Fruit fly (Drosophila melanogaster) whole organism, embryonic: ENCODE measurements around the gene CG32985.

ENCODE experiments used
- Antp ChIP-seq: fragments of 200-800 bp; sonication (Bioruptor generic); optimal IDR thresholded peaks from 3 replicates; lab custom pipeline; 2016; ENCODE audit warnings: missing biosample characterization, missing genetic modification characterization
- Atf6 ChIP-seq: fragments of 200-800 bp; sonication (Bioruptor generic); IDR thresholded peaks from 2 replicates; pipeline ENCODE4 v1.3.6; 2022; ENCODE audit warnings: missing biosample characterization, missing genetic modification characterization
- CG10462 ChIP-seq: fragments of 200-800 bp; sonication (Bioruptor generic); optimal IDR thresholded peaks from 2 replicates; lab custom pipeline; 2016; ENCODE audit warnings: missing biosample characterization, missing genetic modification characterization
- CG10543 ChIP-seq: fragments of 200-800 bp; sonication (Bioruptor generic); optimal IDR thresholded peaks from 3 replicates; lab custom pipeline; 2017; ENCODE audit warnings: missing biosample characterization, mild to moderate bottlenecking, missing genetic modification characterization, moderate library complexity
- CG11093 ChIP-seq: fragments of 200-800 bp; sonication (Bioruptor generic); IDR thresholded peaks from 3 replicates; pipeline ENCODE4 v1.3.6; 2022; ENCODE audit warnings: missing biosample characterization, missing genetic modification characterization
- CG11504 ChIP-seq: fragments of 200-800 bp; sonication (Bioruptor generic); optimal IDR thresholded peaks from 3 replicates; lab custom pipeline; 2019; ENCODE audit warnings: missing biosample characterization, mild to moderate bottlenecking, missing genetic modification characterization, moderate library complexity
- CG13775 ChIP-seq: fragments of 200-800 bp; sonication (Bioruptor generic); optimal IDR thresholded peaks from 3 replicates; lab custom pipeline; 2017; ENCODE audit warnings: missing biosample characterization, mild to moderate bottlenecking, missing genetic modification characterization
- CG14014 ChIP-seq: fragments of 200-800 bp; sonication (Bioruptor generic); IDR thresholded peaks from 2 replicates; pipeline ENCODE4 v1.3.6; 2022; ENCODE audit warnings: missing biosample characterization, missing genetic modification characterization
- CG14965 ChIP-seq: fragments of 200-800 bp; sonication (Bioruptor generic); optimal IDR thresholded peaks from 2 replicates; lab custom pipeline; 2016; ENCODE audit warnings: missing biosample characterization, missing genetic modification characterization, borderline replicate concordance
- CG17186 ChIP-seq: fragments of 200-800 bp; sonication (Bioruptor generic); optimal IDR thresholded peaks from 3 replicates; lab custom pipeline; 2017; ENCODE audit warnings: missing biosample characterization, missing genetic modification reagents, missing genetic modification characterization
- CG18011 ChIP-seq: fragments of 200-800 bp; sonication (Bioruptor generic); optimal IDR thresholded peaks from 2 replicates; lab custom pipeline; 2017; ENCODE audit warnings: missing biosample characterization, missing genetic modification characterization, mild to moderate bottlenecking, moderate library complexity, missing genotype
- CG18764 ChIP-seq: fragments of 200-800 bp; sonication (Bioruptor generic); optimal IDR thresholded peaks from 3 replicates; lab custom pipeline; 2016; ENCODE audit warnings: missing biosample characterization, missing genetic modification characterization
- CG2712 ChIP-seq: fragments of 200-800 bp; optimal IDR thresholded peaks from 3 replicates; lab custom pipeline; 2019; ENCODE audit warnings: missing biosample characterization, mild to moderate bottlenecking, missing genetic modification characterization, moderate library complexity
- CG34422 ChIP-seq: fragments of 200-800 bp; sonication (Bioruptor generic); IDR thresholded peaks from 3 replicates; pipeline ENCODE4 v1.3.6; 2022; ENCODE audit warnings: missing biosample characterization, missing genetic modification characterization
- CG3838 ChIP-seq: fragments of 200-800 bp; sonication (Bioruptor generic); optimal IDR thresholded peaks from 3 replicates; lab custom pipeline; 2016; ENCODE audit warnings: missing biosample characterization, missing genetic modification characterization
- CG4854 ChIP-seq: fragments of 200-800 bp; sonication (Bioruptor generic); optimal IDR thresholded peaks from 2 replicates; lab custom pipeline; 2016; ENCODE audit warnings: missing biosample characterization, missing genetic modification characterization, inconsistent platforms
- CG6654 ChIP-seq: fragments of 200-800 bp; sonication (Bioruptor generic); optimal IDR thresholded peaks from 2 replicates; lab custom pipeline; 2017; ENCODE audit warnings: missing biosample characterization, mild to moderate bottlenecking, missing genetic modification characterization
- CG6813 ChIP-seq: fragments of 200-800 bp; sonication (Bioruptor generic); optimal IDR thresholded peaks from 2 replicates; lab custom pipeline; 2017; ENCODE audit warnings: missing biosample characterization, missing genetic modification characterization, mild to moderate bottlenecking, moderate library complexity, missing genetic modification reagents
- CG8359 ChIP-seq: fragments of 200-800 bp; sonication (Bioruptor generic); optimal IDR thresholded peaks from 2 replicates; lab custom pipeline; 2017; ENCODE audit warnings: missing biosample characterization, mild to moderate bottlenecking, missing genetic modification characterization, borderline replicate concordance
- CG8765 ChIP-seq: fragments of 200-800 bp; sonication (Bioruptor generic); IDR thresholded peaks from 2 replicates; pipeline ENCODE4 v1.3.6; 2022; ENCODE audit warnings: missing biosample characterization, missing genetic modification characterization
- CG9437 ChIP-seq: fragments of 200-800 bp; sonication (Bioruptor generic); optimal IDR thresholded peaks from 2 replicates; lab custom pipeline; 2018; ENCODE audit warnings: missing biosample characterization, mild to moderate bottlenecking, missing genetic modification characterization
- D ChIP-seq, 2 experiments: fragments of 200-800 bp in 1 of 2; fragments of >200 bp in 1 of 2; sonication (Bioruptor generic) in 1 of 2; optimal IDR thresholded peaks; 2 replicates in 1 of 2; 3 replicates in 1 of 2; lab custom pipeline; 2017; ENCODE audit warnings: mild to moderate bottlenecking in 1 of 2, missing biosample characterization in 1 of 2, missing genetic modification characterization in 1 of 2, missing genetic modification reagents in 1 of 2
- Ets97D ChIP-seq: fragments of 200-800 bp; sonication (Bioruptor generic); optimal IDR thresholded peaks from 3 replicates; lab custom pipeline; 2016; ENCODE audit warnings: missing biosample characterization, missing genetic modification characterization
- HmgZ ChIP-seq: fragments of 200-800 bp; sonication (Bioruptor generic); optimal IDR thresholded peaks from 2 replicates; lab custom pipeline; 2018; ENCODE audit warnings: missing biosample characterization, mild to moderate bottlenecking, missing genetic modification characterization
- Hr3 ChIP-seq: fragments of 200-800 bp; sonication (Bioruptor generic); optimal IDR thresholded peaks from 3 replicates; lab custom pipeline; 2016; ENCODE audit warnings: missing biosample characterization, missing genetic modification characterization
- Ptx1 ChIP-seq: fragments of 200-800 bp; sonication (Bioruptor generic); IDR thresholded peaks from 2 replicates; pipeline ENCODE4 v1.3.6; 2022; ENCODE audit warnings: missing biosample characterization, missing genetic modification characterization
- Tbp ChIP-seq: fragments of >200 bp; optimal IDR thresholded peaks from 2 replicates; lab custom pipeline; 2018; ENCODE audit warnings: missing biosample characterization, missing genetic modification characterization
- Usf ChIP-seq: fragments of 200-800 bp; sonication (Bioruptor generic); optimal IDR thresholded peaks from 2 replicates; lab custom pipeline; 2017; ENCODE audit warnings: missing genotype, missing biosample characterization, missing genetic modification characterization
- Vsx1 ChIP-seq: fragments of 200-800 bp; sonication (Bioruptor generic); optimal IDR thresholded peaks from 2 replicates; lab custom pipeline; 2017; ENCODE audit warnings: missing biosample characterization, mild to moderate bottlenecking, missing genetic modification characterization, missing genetic modification reagents
- YL-1 ChIP-seq: fragments of 200-800 bp; sonication (Bioruptor generic); optimal IDR thresholded peaks from 3 replicates; lab custom pipeline; 2017; ENCODE audit warnings: missing biosample characterization, mild to moderate bottlenecking, missing genetic modification characterization
- croc ChIP-seq: fragments of 200-800 bp; sonication (Bioruptor generic); conservative IDR thresholded peaks from 3 replicates; pipeline ENCODE4 v1.3.6; 2022; ENCODE audit warnings: missing biosample characterization, missing genetic modification characterization
- da ChIP-seq: fragments of 200-800 bp; sonication (Bioruptor generic); optimal IDR thresholded peaks from 2 replicates; lab custom pipeline; 2016; ENCODE audit warnings: missing biosample characterization, missing genetic modification characterization
- dati ChIP-seq: fragments of 200-800 bp; sonication (Bioruptor generic); IDR thresholded peaks from 2 replicates; pipeline ENCODE4 v1.3.6; 2022; ENCODE audit warnings: missing biosample characterization, missing genetic modification characterization
- en ChIP-seq: fragments of 200-800 bp; sonication (Bioruptor generic); optimal IDR thresholded peaks from 2 replicates; lab custom pipeline; 2016; ENCODE audit warnings: missing biosample characterization, missing genetic modification characterization
- eyg ChIP-seq: fragments of 200-800 bp; sonication (Bioruptor generic); optimal IDR thresholded peaks from 3 replicates; lab custom pipeline; 2016; ENCODE audit warnings: missing biosample characterization, missing genetic modification characterization
- grn ChIP-seq: fragments of 200-800 bp; sonication (Bioruptor generic); optimal IDR thresholded peaks from 3 replicates; lab custom pipeline; 2017; ENCODE audit warnings: missing biosample characterization, missing genetic modification characterization
- jigr1 ChIP-seq: fragments of 200-800 bp; sonication (Bioruptor generic); IDR thresholded peaks from 3 replicates; pipeline ENCODE4 v1.3.6; 2022; ENCODE audit warnings: missing biosample characterization, missing genetic modification characterization
- kni ChIP-seq: fragments of 200-800 bp; sonication (Bioruptor generic); optimal IDR thresholded peaks from 3 replicates; lab custom pipeline; 2017; ENCODE audit warnings: mild to moderate bottlenecking, missing biosample characterization, missing genetic modification reagents, missing genetic modification characterization
- lab ChIP-seq: fragments of 200-800 bp; sonication (Bioruptor generic); optimal IDR thresholded peaks from 3 replicates; lab custom pipeline; 2017; ENCODE audit warnings: missing biosample characterization, missing genetic modification characterization, mild to moderate bottlenecking, moderate library complexity, missing genetic modification reagents
- mam ChIP-seq: fragments of 200-800 bp; sonication (Bioruptor generic); optimal IDR thresholded peaks from 3 replicates; lab custom pipeline; 2016; ENCODE audit warnings: missing biosample characterization, missing genetic modification characterization
- pros ChIP-seq: fragments of 200-800 bp; sonication (Bioruptor generic); optimal IDR thresholded peaks from 3 replicates; lab custom pipeline; 2019; ENCODE audit warnings: missing biosample characterization, mild to moderate bottlenecking, missing genetic modification characterization, moderate library complexity
- psq ChIP-seq: fragments of 200-800 bp; sonication (Bioruptor generic); optimal IDR thresholded peaks from 2 replicates; lab custom pipeline; 2017; ENCODE audit warnings: missing biosample characterization, missing genetic modification characterization
- pzg ChIP-seq: fragments of 200-800 bp; sonication (Bioruptor generic); optimal IDR thresholded peaks from 3 replicates; lab custom pipeline; 2018; ENCODE audit warnings: missing biosample characterization, mild to moderate bottlenecking, missing genetic modification characterization, moderate library complexity
- run ChIP-seq: fragments of 200-800 bp; sonication (Bioruptor generic); optimal IDR thresholded peaks from 3 replicates; lab custom pipeline; 2018; ENCODE audit warnings: missing biosample characterization, mild to moderate bottlenecking, missing genetic modification characterization
- sd ChIP-seq: fragments of 200-800 bp; sonication (Bioruptor generic); optimal IDR thresholded peaks from 3 replicates; lab custom pipeline; 2018; ENCODE audit warnings: missing biosample characterization, mild to moderate bottlenecking, missing genetic modification characterization, moderate library complexity
- shn ChIP-seq: fragments of 200-800 bp; sonication (Bioruptor generic); optimal IDR thresholded peaks from 3 replicates; lab custom pipeline; 2016; ENCODE audit warnings: missing biosample characterization, missing genetic modification characterization
- sim ChIP-seq: fragments of 200-800 bp; sonication (Bioruptor generic); IDR thresholded peaks from 2 replicates; pipeline ENCODE4 v1.3.6; 2022; ENCODE audit warnings: missing biosample characterization, missing genetic modification characterization
- tna ChIP-seq: fragments of 200-800 bp; sonication (Bioruptor generic); IDR thresholded peaks from 2 replicates; pipeline ENCODE4 v1.3.6; 2022; ENCODE audit warnings: missing biosample characterization, missing genetic modification characterization; ENCODE audit not compliant: partially characterized antibody
- twi ChIP-seq: fragments of 200-800 bp; optimal IDR thresholded peaks from 2 replicates; lab custom pipeline; 2019; ENCODE audit warnings: missing biosample characterization, mild to moderate bottlenecking, missing genetic modification characterization, moderate library complexity
- usp ChIP-seq: fragments of >200 bp; optimal IDR thresholded peaks from 2 replicates; lab custom pipeline; 2017; ENCODE audit warnings: missing biosample characterization, missing genetic modification characterization
- z ChIP-seq: fragments of 200-800 bp; sonication (Bioruptor generic); IDR thresholded peaks from 3 replicates; pipeline ENCODE4 v1.3.6; 2022; ENCODE audit warnings: missing biosample characterization, missing genetic modification characterization

CG32985 gene

dm6 chr2L:8943110-8943509 lies 19.2 kb upstream of the CG32985 start, which contains the start of gene CG9515 (continued):
- TF ChIP-seq CG10543 (GFP tag; lab: Kevin White, UChicago) (no peak), CG8765 (GFP tag; lab: Robert Waterston, UW) (no peak), grn (GFP tag; lab: Kevin White, UChicago) (peak; percentile 39), HmgZ (tag; lab: Kevin White, UChicago) (peak; percentile 81), CG6654 (GFP tag; lab: Kevin White, UChicago) (no peak), en (no peak), CG10462 (GFP tag; lab: Kevin White, UChicago) (no peak), Atf6 (GFP tag; lab: Robert Waterston, UW) (no peak), D (optimal IDR thresholded peaks at IDR 0.05; lab: Kevin White, UChicago) (no peak), D (GFP tag; optimal IDR thresholded peaks at IDR 0.05; lab: Kevin White, UChicago) (no peak), CG18011 (GFP tag; lab: Kevin White, UChicago) (no peak), CG4854 (no peak), sd (tag; lab: Kevin White, UChicago) (no peak), CG14014 (GFP tag; lab: Robert Waterston, UW) (no peak; the same call in 1 of the 2 replicates), mam (GFP tag; lab: Kevin White, UChicago) (no peak), CG13775 (no peak), pzg (GFP tag; lab: Kevin White, UChicago) (peak; percentile 82), Ptx1 (GFP tag; lab: Robert Waterston, UW) (no peak), tna (GFP tag; lab: Robert Waterston, UW) (peak; percentile 90), CG14965 (no peak), sim (no peak), Antp (GFP tag; lab: Kevin White, UChicago) (no peak), CG2712 (tag; lab: Kevin White, UChicago) (peak; percentile 26), Vsx1 (GFP tag; lab: Kevin White, UChicago) (no peak), eyg (GFP tag; lab: Kevin White, UChicago) (no peak), shn (no peak), Usf (GFP tag; lab: Kevin White, UChicago) (no peak), twi (tag; lab: Kevin White, UChicago) (peak; percentile 38), run (tag; lab: Kevin White, UChicago) (no peak), CG11504 (tag; lab: Kevin White, UChicago) (no peak), croc (GFP tag; lab: Robert Waterston, UW) (no peak), dati (GFP tag; lab: Robert Waterston, UW) (no peak), Ets97D (peak; percentile 66), z (no peak), kni (GFP tag; lab: Kevin White, UChicago) (no peak), CG6813 (GFP tag; lab: Kevin White, UChicago) (no peak), da (no peak), lab (GFP tag; lab: Kevin White, UChicago) (no peak), usp (no peak), CG11093 (no peak), YL-1 (GFP tag; lab: Kevin White, UChicago) (peak; percentile 35), CG8359 (GFP tag; lab: Kevin White, UChicago) (no peak), CG9437 (peak; percentile 74), Hr3 (GFP tag; lab: Kevin White, UChicago) (no peak), Tbp (GFP tag; lab: Kevin White, UChicago) (no peak), jigr1 (no peak), CG18764 (GFP tag; lab: Kevin White, UChicago) (no peak), pros (GFP tag; lab: Kevin White, UChicago) (no peak), CG17186 (GFP tag; lab: Kevin White, UChicago) (peak; percentile 78), psq (GFP tag; lab: Kevin White, UChicago) (no peak), CG34422 (GFP tag; lab: Robert Waterston, UW) (no peak), CG3838 (GFP tag; lab: Kevin White, UChicago) (no peak)
